Fruit fly (Drosophila melanogaster) whole organism: Measurements from ENCODE around the gene Mco4.

Source experiments
- CG8478 ChIP-seq: fragments of >200 bp; optimal IDR thresholded peaks from 2 replicates; lab custom pipeline; 2018; ENCODE audit warnings: inconsistent platforms
- Dll ChIP-seq: fragments of >200 bp; optimal IDR thresholded peaks from 2 replicates; lab custom pipeline; 2017
- EcR ChIP-seq, 2 experiments: fragments of >200 bp; optimal IDR thresholded peaks; 2 replicates each; lab custom pipeline; 2017; ENCODE audit warnings: missing biosample characterization in 2 of 2, missing genetic modification characterization in 2 of 2, missing genetic modification reagents in 2 of 2
- pan ChIP-seq: fragments of >200 bp; optimal IDR thresholded peaks from 2 replicates; lab custom pipeline; 2017
- psq ChIP-seq: fragments of >200 bp; optimal IDR thresholded peaks from 2 replicates; lab custom pipeline; 2017
- usp ChIP-seq: fragments of >200 bp; optimal IDR thresholded peaks from 2 replicates; lab custom pipeline; 2017; ENCODE audit warnings: missing biosample characterization, missing genetic modification characterization, mixed read lengths

DNA sequence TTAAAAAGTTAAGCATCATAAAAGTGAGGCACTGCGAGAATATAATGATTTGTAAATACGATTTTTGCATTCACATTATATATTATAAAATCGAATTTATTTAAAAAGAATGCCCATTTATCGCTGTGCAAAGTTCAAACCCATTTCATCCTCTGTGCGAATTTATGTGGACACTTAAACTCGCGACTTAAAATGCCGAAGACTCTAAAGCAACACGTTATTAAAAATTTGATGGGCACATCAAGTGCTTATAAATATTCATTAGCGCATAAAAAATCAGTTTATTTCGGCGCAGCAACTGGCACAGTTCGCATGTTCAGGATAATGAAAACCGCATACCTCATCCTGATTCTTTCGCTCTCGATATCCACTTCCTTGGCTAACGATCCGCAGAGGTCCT, 31.9 kb upstream of the Mco4 start, which contains the start of gene CG6788:
- TF ChIP-seq Dll (lab: Kevin White, UChicago), result no peak
- no peak for TF ChIP-seq psq
- no peak for TF ChIP-seq pan (lab: Kevin White, UChicago)
- no peak for TF ChIP-seq usp (GFP tag; lab: Kevin White, UChicago)
- TF ChIP-seq CG8478 (lab: Kevin White, UChicago), result no peak
- no peak for TF ChIP-seq EcR (GFP tag; optimal IDR thresholded peaks at IDR 0.05; lab: Kevin White, UChicago)
